Fruit fly (Drosophila melanogaster) whole organism, adult: ENCODE measurements around the gene CG13033.

Source experiments
- CG11617 ChIP-seq: fragments of 200-800 bp; sonication (Bioruptor generic); optimal IDR thresholded peaks from 2 replicates; lab custom pipeline; 2017; ENCODE audit warnings: mild to moderate bottlenecking, missing biosample characterization, missing genetic modification reagents, missing genetic modification characterization
- CG12768 ChIP-seq: fragments of 200-800 bp; sonication (Bioruptor generic); optimal IDR thresholded peaks from 2 replicates; lab custom pipeline; 2017; ENCODE audit warnings: missing biosample characterization, missing genetic modification characterization, mild to moderate bottlenecking, moderate library complexity, missing genetic modification reagents
- CG14711 ChIP-seq: fragments of 200-800 bp; sonication (Bioruptor generic); optimal IDR thresholded peaks from 2 replicates; lab custom pipeline; 2018; ENCODE audit warnings: missing biosample characterization, mild to moderate bottlenecking, missing genetic modification characterization, moderate library complexity
- CG1620 ChIP-seq: fragments of 200-800 bp; sonication (Bioruptor generic); optimal IDR thresholded peaks from 2 replicates; lab custom pipeline; 2016; ENCODE audit warnings: missing biosample characterization, missing genetic modification characterization
- CG33017 ChIP-seq: fragments of 200-800 bp; sonication (Bioruptor generic); optimal IDR thresholded peaks from 2 replicates; lab custom pipeline; 2018; ENCODE audit warnings: missing biosample characterization, mild to moderate bottlenecking, missing genetic modification characterization, moderate library complexity
- CG5204 ChIP-seq: fragments of 200-800 bp; sonication (Bioruptor generic); optimal IDR thresholded peaks from 2 replicates; lab custom pipeline; 2016; ENCODE audit warnings: missing biosample characterization, missing genetic modification characterization
- CG7045 ChIP-seq: fragments of 200-800 bp; sonication (Bioruptor generic); optimal IDR thresholded peaks from 2 replicates; lab custom pipeline; 2017; ENCODE audit warnings: missing biosample characterization, mild to moderate bottlenecking, missing genetic modification characterization
- CG7101 ChIP-seq: fragments of 200-800 bp; sonication (Bioruptor generic); optimal IDR thresholded peaks from 2 replicates; lab custom pipeline; 2018; ENCODE audit warnings: missing biosample characterization, mild to moderate bottlenecking, missing genetic modification characterization, moderate library complexity
- Clk ChIP-seq: fragments of 200-800 bp; sonication (Bioruptor generic); optimal IDR thresholded peaks from 2 replicates; lab custom pipeline; 2017; ENCODE audit warnings: missing biosample characterization, missing genetic modification characterization
- Crg-1 ChIP-seq: fragments of 200-800 bp; sonication (Bioruptor generic); optimal IDR thresholded peaks from 2 replicates; lab custom pipeline; 2016; ENCODE audit warnings: missing biosample characterization, missing genetic modification characterization
- Hr96 ChIP-seq: fragments of 200-800 bp; sonication (Bioruptor generic); optimal IDR thresholded peaks from 2 replicates; lab custom pipeline; 2016; ENCODE audit warnings: missing biosample characterization, missing genetic modification characterization
- Mnt ChIP-seq: fragments of 200-800 bp; sonication (Bioruptor generic); optimal IDR thresholded peaks from 2 replicates; lab custom pipeline; 2016; ENCODE audit warnings: missing biosample characterization, mild to moderate bottlenecking, missing genetic modification characterization
- bab1 ChIP-seq: fragments of 200-800 bp; sonication (Bioruptor generic); optimal IDR thresholded peaks from 3 replicates; lab custom pipeline; 2019; ENCODE audit warnings: missing biosample characterization, mild to moderate bottlenecking, missing genetic modification characterization, moderate library complexity
- cic ChIP-seq: fragments of 200-800 bp; sonication (Bioruptor generic); optimal IDR thresholded peaks from 2 replicates; lab custom pipeline; 2017; ENCODE audit warnings: missing biosample characterization, mild to moderate bottlenecking, missing genetic modification characterization, moderate library complexity
- cnc ChIP-seq, 2 experiments: fragments of >200 bp; optimal IDR thresholded peaks; 2 replicates each; lab custom pipeline; 2017
- kay ChIP-seq: fragments of 200-800 bp; sonication (Bioruptor generic); peaks from one replicate; lab custom pipeline; 2016; ENCODE audit warnings: missing biosample characterization, missing genetic modification characterization, borderline replicate concordance
- ovo ChIP-seq: fragments of 200-800 bp; sonication (Bioruptor generic); optimal IDR thresholded peaks from 2 replicates; lab custom pipeline; 2016; ENCODE audit warnings: missing biosample characterization, missing genetic modification characterization
- pad ChIP-seq: fragments of 200-800 bp; sonication (Bioruptor generic); optimal IDR thresholded peaks from 3 replicates; lab custom pipeline; 2017; ENCODE audit warnings: missing biosample characterization, missing genetic modification characterization, mild to moderate bottlenecking, moderate library complexity, missing genetic modification reagents
- tj ChIP-seq: fragments of 200-800 bp; sonication (Bioruptor generic); optimal IDR thresholded peaks from 3 replicates; lab custom pipeline; 2017; ENCODE audit warnings: missing biosample characterization, mild to moderate bottlenecking, missing genetic modification characterization, moderate library complexity
- toe ChIP-seq: fragments of 200-800 bp; sonication (Bioruptor generic); optimal IDR thresholded peaks from 2 replicates; lab custom pipeline; 2016; ENCODE audit warnings: missing biosample characterization, missing genetic modification characterization

CG13033 gene

DNA sequence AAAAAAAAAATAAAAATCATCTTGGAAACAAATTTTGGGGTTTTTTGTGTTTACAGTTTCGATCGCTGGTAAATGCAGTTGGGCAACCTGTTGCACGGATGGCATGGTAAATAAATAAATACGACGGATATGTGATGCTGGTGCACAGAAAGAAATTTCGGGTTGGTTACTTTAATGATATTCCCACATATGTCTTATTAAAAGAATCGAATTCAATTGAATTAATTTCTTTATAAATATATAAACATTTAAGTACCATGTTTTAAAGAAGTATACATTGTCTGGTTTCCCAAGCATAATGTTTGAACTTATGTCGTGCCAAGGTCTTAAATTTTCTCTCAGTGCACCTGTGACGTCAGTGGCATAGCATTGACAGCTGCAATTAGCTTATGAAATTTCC is 22.1 kb upstream of the CG13033 start:
- TF ChIP-seq toe (GFP tag; lab: Kevin White, UChicago) (no peak), Mnt (GFP tag; lab: Kevin White, UChicago) (no peak), cnc (optimal IDR thresholded peaks at IDR 0.05; lab: Kevin White, UChicago) (no peak), Crg-1 (GFP tag; lab: Kevin White, UChicago) (no peak), ovo (no peak), CG7045 (no peak), Hr96 (GFP tag; lab: Kevin White, UChicago) (no peak)

DNA sequence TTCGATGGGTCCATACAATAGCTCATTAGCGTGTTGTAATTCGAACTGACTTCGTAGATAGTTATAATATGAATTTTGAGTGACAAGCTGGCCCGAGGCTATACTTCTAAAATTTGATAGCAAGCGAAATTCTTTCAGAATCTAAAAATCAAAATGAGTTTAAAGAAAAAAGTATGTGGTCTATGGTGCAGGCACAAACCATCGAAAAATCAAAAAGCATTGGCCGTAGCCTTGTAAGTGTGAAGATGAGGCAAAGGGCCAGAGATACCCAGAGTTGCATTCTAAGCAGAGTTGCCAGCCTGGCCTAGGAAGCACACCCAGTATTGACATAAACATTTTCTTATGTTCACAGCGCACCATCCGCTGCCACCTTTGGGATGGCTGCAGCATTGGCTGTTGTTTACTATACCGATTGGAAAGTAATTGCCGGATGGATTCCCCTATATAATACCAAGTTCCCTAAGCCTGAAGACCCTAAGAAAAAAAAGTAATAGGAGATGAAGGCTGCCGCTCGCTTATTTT is 21.3 kb upstream of the CG13033 start, which contains the start of gene UQCR-6.4L:
Gene UQCR-6.4L, plus strand, starts transcription at position 51 of the 522 bp plus-strand sequence.
- no peak for TF ChIP-seq CG12768 (GFP tag; lab: Kevin White, UChicago)

- TF ChIP-seq kay (GFP tag; lab: Kevin White, UChicago) = no peak
- TF ChIP-seq CG5204 = no peak
- TF ChIP-seq CG11617 = no peak
- no peak for TF ChIP-seq ovo
- no peak for TF ChIP-seq CG1620
- no peak for TF ChIP-seq Hr96 (GFP tag; lab: Kevin White, UChicago)
- no peak for TF ChIP-seq cic (GFP tag; lab: Kevin White, UChicago)
- TF ChIP-seq Clk (GFP tag; lab: Kevin White, UChicago) = no peak
- no peak for TF ChIP-seq CG14711 (tag; lab: Kevin White, UChicago)
- TF ChIP-seq cnc (optimal IDR thresholded peaks at IDR 0.05; lab: Kevin White, UChicago) = no peak
- no peak for TF ChIP-seq CG33017 (tag; lab: Kevin White, UChicago)
- TF ChIP-seq Crg-1 (GFP tag; lab: Kevin White, UChicago) = no peak
- no peak for TF ChIP-seq CG7101 (tag; lab: Kevin White, UChicago)
- TF ChIP-seq Mnt (GFP tag; lab: Kevin White, UChicago) = no peak
- TF ChIP-seq bab1 (GFP tag; lab: Kevin White, UChicago) = no peak
- TF ChIP-seq toe (GFP tag; lab: Kevin White, UChicago) = no peak
- TF ChIP-seq CG7045 = no peak
- TF ChIP-seq tj (GFP tag; lab: Kevin White, UChicago) = no peak
- no peak for TF ChIP-seq pad (GFP tag; lab: Kevin White, UChicago)
Observed at dm6 chr3L:16566093-16566492, 20.7 kb upstream of the CG13033 start.

- TF ChIP-seq CG7045 = no peak
- no peak for TF ChIP-seq Crg-1 (GFP tag; lab: Kevin White, UChicago)
- no peak for TF ChIP-seq CG12768 (GFP tag; lab: Kevin White, UChicago)
- no peak for TF ChIP-seq CG14711 (tag; lab: Kevin White, UChicago)
- no peak for TF ChIP-seq toe (GFP tag; lab: Kevin White, UChicago)
- TF ChIP-seq kay (GFP tag; lab: Kevin White, UChicago) = no peak
- TF ChIP-seq bab1 (GFP tag; lab: Kevin White, UChicago) = no peak
- no peak for TF ChIP-seq ovo
- TF ChIP-seq Mnt (GFP tag; lab: Kevin White, UChicago) = no peak
- TF ChIP-seq CG33017 (tag; lab: Kevin White, UChicago) = no peak
- TF ChIP-seq cnc (optimal IDR thresholded peaks at IDR 0.05; lab: Kevin White, UChicago) = no peak
- TF ChIP-seq Clk (GFP tag; lab: Kevin White, UChicago) = no peak
- TF ChIP-seq pad (GFP tag; lab: Kevin White, UChicago) = no peak
- no peak for TF ChIP-seq CG11617
- TF ChIP-seq CG7101 (tag; lab: Kevin White, UChicago) = no peak
- no peak for TF ChIP-seq tj (GFP tag; lab: Kevin White, UChicago)
- TF ChIP-seq CG5204 = no peak
- no peak for TF ChIP-seq CG1620
- no peak for TF ChIP-seq Hr96 (GFP tag; lab: Kevin White, UChicago)
Observed at dm6 chr3L:16563361-16563760, 17.9 kb upstream of the CG13033 start.

- TF ChIP-seq Crg-1 (GFP tag; lab: Kevin White, UChicago) (no peak), ovo (no peak), tj (GFP tag; lab: Kevin White, UChicago) (no peak), bab1 (GFP tag; lab: Kevin White, UChicago) (no peak), pad (GFP tag; lab: Kevin White, UChicago) (no peak), CG14711 (tag; lab: Kevin White, UChicago) (no peak), Mnt (GFP tag; lab: Kevin White, UChicago) (no peak), Hr96 (GFP tag; lab: Kevin White, UChicago) (no peak), cnc (optimal IDR thresholded peaks at IDR 0.05; lab: Kevin White, UChicago) (no peak), toe (GFP tag; lab: Kevin White, UChicago) (no peak), cic (GFP tag; lab: Kevin White, UChicago) (no peak), CG7045 (no peak), CG12768 (GFP tag; lab: Kevin White, UChicago) (no peak), CG7101 (tag; lab: Kevin White, UChicago) (no peak), kay (GFP tag; lab: Kevin White, UChicago) (no peak), Clk (GFP tag; lab: Kevin White, UChicago) (no peak), CG33017 (tag; lab: Kevin White, UChicago) (no peak), CG5204 (no peak)
Observed at dm6 chr3L:16556523-16556922, 11.1 kb upstream of the CG13033 start, which contains the start of gene CG4229. Gene CG4229, plus strand, starts transcription at chr3L:16556823.

DNA sequence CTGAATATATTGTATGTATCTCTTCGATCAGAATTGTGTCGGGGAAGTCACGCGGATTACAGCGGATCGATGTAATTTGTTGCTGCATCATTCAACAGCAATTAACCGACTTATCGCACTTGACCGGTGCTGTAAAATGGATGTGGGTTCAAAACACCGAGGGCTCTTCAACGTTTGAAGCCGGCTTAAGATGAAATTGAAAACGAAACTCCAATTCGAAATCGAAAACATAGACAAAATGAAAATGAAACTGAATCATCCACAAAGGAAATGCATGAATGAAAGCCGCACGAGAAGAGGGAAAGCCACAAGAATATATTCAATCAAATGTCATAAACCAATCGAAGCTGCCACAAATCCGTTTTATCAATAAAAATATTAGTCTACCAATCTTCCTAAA is 731 bp upstream of the CG13033 start:
- TF ChIP-seq cic (GFP tag; lab: Kevin White, UChicago) = no peak
- no peak for TF ChIP-seq CG14711 (tag; lab: Kevin White, UChicago)
- TF ChIP-seq Clk (GFP tag; lab: Kevin White, UChicago) = no peak
- no peak for TF ChIP-seq CG7045
- no peak for TF ChIP-seq CG7101 (tag; lab: Kevin White, UChicago)
- no peak for TF ChIP-seq CG12768 (GFP tag; lab: Kevin White, UChicago)
- TF ChIP-seq Crg-1 (GFP tag; lab: Kevin White, UChicago) = no peak
- no peak for TF ChIP-seq toe (GFP tag; lab: Kevin White, UChicago)
- TF ChIP-seq tj (GFP tag; lab: Kevin White, UChicago) = no peak
- TF ChIP-seq Hr96 (GFP tag; lab: Kevin White, UChicago) = no peak
- no peak for TF ChIP-seq Mnt (GFP tag; lab: Kevin White, UChicago)
- no peak for TF ChIP-seq kay (GFP tag; lab: Kevin White, UChicago)
